Worm (Caenorhabditis elegans) whole organism, L4 larva: ENCODE results near the gene F56D6.18.
A peak's percentile ranks its signal among the peaks of the same experiment; 100 is the strongest.

Experiments
- aha-1 ChIP-seq: fragments of 150-350 bp; peaks from one replicate; lab custom pipeline; 2014; ENCODE audit warnings: missing biosample characterization, missing genetic modification characterization
- dmd-9 ChIP-seq: fragments of 200-800 bp; sonication (Bioruptor generic); IDR thresholded peaks from 2 replicates; pipeline ENCODE4 v1.3.6; 2022; ENCODE audit warnings: missing genetic modification reagents, missing genetic modification characterization, missing compliant biosample characterization
- spr-3 ChIP-seq: fragments of 200-800 bp; sonication (Bioruptor generic); optimal IDR thresholded peaks from 2 replicates; lab custom pipeline; 2018; ENCODE audit warnings: mild to moderate bottlenecking, missing genetic modification characterization, missing compliant biosample characterization

F56D6.18 gene

DNA sequence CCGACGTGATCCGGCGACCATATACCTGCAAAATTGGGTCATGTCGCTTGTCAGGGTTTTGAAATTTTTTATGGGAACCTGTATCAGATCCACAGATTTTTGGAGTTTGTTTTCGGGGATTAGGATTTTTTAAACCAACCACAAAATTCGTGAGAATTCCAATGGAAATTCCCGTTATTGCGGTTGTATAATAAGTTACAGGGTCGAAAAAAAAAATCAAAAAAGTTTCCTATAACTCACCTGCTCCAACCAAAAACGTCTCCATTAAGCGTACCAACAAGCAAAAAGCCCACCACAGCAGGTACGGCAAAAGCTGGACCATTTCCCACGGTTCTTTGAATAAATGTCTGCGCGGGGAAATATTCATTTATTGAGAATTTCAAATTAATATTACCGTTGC, 48.8 kb downstream of the F56D6.18 start:
- TF ChIP-seq spr-3 (GFP tag; lab: Kevin White, UChicago) (no peak), dmd-9 (GFP tag; lab: Robert Waterston, UW) (no peak), aha-1 (peak; percentile 90)
